Worm (Caenorhabditis elegans) whole organism, midembryonic: ENCODE measurements around the gene mev-1.

Experiments used
- T22C8.4 ChIP-seq: fragments of 200-800 bp; sonication (Bioruptor generic); IDR thresholded peaks from 2 replicates; pipeline ENCODE4 v1.3.6; 2022; ENCODE audit warnings: missing genetic modification characterization, missing compliant biosample characterization
- cog-1 ChIP-seq: sonication (generic microtip); optimal IDR thresholded peaks from 2 replicates; lab custom pipeline; 2016; ENCODE audit warnings: missing genetic modification characterization, missing compliant biosample characterization
- flt-1 ChIP-seq: fragments of 200-800 bp; sonication (Bioruptor generic); IDR thresholded peaks from 2 replicates; pipeline ENCODE4 v1.3.6; 2022; ENCODE audit warnings: missing genetic modification characterization, missing compliant biosample characterization
- klf-2 ChIP-seq: fragments of 200-800 bp; sonication (Bioruptor generic); conservative IDR thresholded peaks from 2 replicates; pipeline ENCODE4 v1.3.6; 2022; ENCODE audit warnings: missing genetic modification reagents, missing genetic modification characterization, missing compliant biosample characterization
- med-1 ChIP-seq: sonication (generic microtip); optimal IDR thresholded peaks from 2 replicates; lab custom pipeline; 2017; ENCODE audit warnings: missing genetic modification characterization, mild to moderate bottlenecking, missing compliant biosample characterization, antibody characterized with exemption, missing genetic modification reagents; ENCODE audit not compliant: insufficient read depth
- ref-1 ChIP-seq: fragments of 200-800 bp; sonication (Bioruptor generic); conservative IDR thresholded peaks from 2 replicates; pipeline ENCODE4 v1.3.6; 2022; ENCODE audit warnings: missing genetic modification reagents, missing genetic modification characterization, missing compliant biosample characterization
- tab-1 ChIP-seq: fragments of 200-800 bp; sonication (Bioruptor generic); IDR thresholded peaks from 2 replicates; pipeline ENCODE4 v1.3.6; 2022; ENCODE audit warnings: missing genetic modification characterization, missing compliant biosample characterization
- ztf-23 ChIP-seq: fragments of 200-800 bp; sonication (Bioruptor generic); IDR thresholded peaks from 2 replicates; pipeline ENCODE4 v1.3.6; 2022; ENCODE audit warnings: missing genetic modification reagents, missing genetic modification characterization, missing compliant biosample characterization
- ztf-29 ChIP-seq: fragments of 200-800 bp; sonication (Bioruptor generic); IDR thresholded peaks from 2 replicates; pipeline ENCODE4 v1.3.6; 2022; ENCODE audit warnings: missing genetic modification reagents, missing genetic modification characterization, missing compliant biosample characterization

Gene mev-1

ce11 chrIII:10333961-10334542 lies at the start of gene mev-1, which contains the start of gene jmjd-4:
Gene mev-1, plus strand, starts transcription at chrIII:10334277.
Gene jmjd-4, minus strand, starts transcription at chrIII:10334018.
- TF ChIP-seq T22C8.4 (GFP tag; lab: Robert Waterston, UW) (0 out of 2 replicates have a peak, but pooled peaks have one; percentile 19), tab-1 (GFP tag; lab: Robert Waterston, UW) (no peak), ztf-29 (no peak), ztf-23 (GFP tag; lab: Robert Waterston, UW) (peak; percentile 52; the same call in 1 of the 2 replicates), ref-1 (GFP tag; lab: Robert Waterston, UW) (no peak), med-1 (GFP tag; lab: Kevin White, UChicago) (no peak), cog-1 (tag; lab: Kevin White, UChicago) (peak; percentile 51)

- TF ChIP-seq cog-1 (tag; lab: Kevin White, UChicago), result no peak
These were observed 48.5 kb upstream of the mev-1 start, which contains the start of gene K10G9.2 for ce11 chrIII:10285623-10286022. Gene K10G9.2, plus strand, starts transcription at chrIII:10285923.

ce11 chrIII:10289790-10290189 lies 44.3 kb upstream of the mev-1 start:
- TF ChIP-seq klf-2 (GFP tag; lab: Robert Waterston, UW) (no peak), ztf-29 (no peak), T22C8.4 (GFP tag; lab: Robert Waterston, UW) (no peak), med-1 (GFP tag; lab: Kevin White, UChicago) (no peak), ref-1 (GFP tag; lab: Robert Waterston, UW) (no peak), ztf-23 (GFP tag; lab: Robert Waterston, UW) (no peak), tab-1 (GFP tag; lab: Robert Waterston, UW) (no peak), flt-1 (no peak)

- TF ChIP-seq ztf-23 (GFP tag; lab: Robert Waterston, UW) (no peak), cog-1 (tag; lab: Kevin White, UChicago) (no peak), ztf-29 (no peak), med-1 (GFP tag; lab: Kevin White, UChicago) (no peak), klf-2 (GFP tag; lab: Robert Waterston, UW) (no peak), ref-1 (GFP tag; lab: Robert Waterston, UW) (no peak)
These were observed 43.5 kb upstream of the mev-1 start for ce11 chrIII:10290541-10290940.

- no peak for TF ChIP-seq cog-1 (tag; lab: Kevin White, UChicago)
- TF ChIP-seq ref-1 (GFP tag; lab: Robert Waterston, UW), result no peak
- TF ChIP-seq ztf-29, result no peak
- no peak for TF ChIP-seq ztf-23 (GFP tag; lab: Robert Waterston, UW)
These were observed 40.7 kb upstream of the mev-1 start for ce11 chrIII:10293362-10293761.

ce11 chrIII:10293946-10294345 lies 40.1 kb upstream of the mev-1 start:
- TF ChIP-seq med-1 (GFP tag; lab: Kevin White, UChicago) (no peak), klf-2 (GFP tag; lab: Robert Waterston, UW) (no peak), ztf-29 (no peak), ref-1 (GFP tag; lab: Robert Waterston, UW) (no peak), cog-1 (tag; lab: Kevin White, UChicago) (no peak), tab-1 (GFP tag; lab: Robert Waterston, UW) (no peak), flt-1 (no peak)

- TF ChIP-seq ztf-29 (no peak), tab-1 (GFP tag; lab: Robert Waterston, UW) (no peak), ref-1 (GFP tag; lab: Robert Waterston, UW) (no peak), ztf-23 (GFP tag; lab: Robert Waterston, UW) (no peak), klf-2 (GFP tag; lab: Robert Waterston, UW) (no peak)
These were observed 39.2 kb upstream of the mev-1 start, which contains the start of gene vglu-2 for ce11 chrIII:10294837-10295236. Gene vglu-2, plus strand, starts transcription at chrIII:10295137.

ce11 chrIII:10296904-10297303 lies 37.2 kb upstream of the mev-1 start:
- TF ChIP-seq T22C8.4 (GFP tag; lab: Robert Waterston, UW) (no peak), ztf-29 (no peak), klf-2 (GFP tag; lab: Robert Waterston, UW) (no peak), med-1 (GFP tag; lab: Kevin White, UChicago) (no peak), ref-1 (GFP tag; lab: Robert Waterston, UW) (no peak), flt-1 (no peak)

- no peak for TF ChIP-seq med-1 (GFP tag; lab: Kevin White, UChicago)
- TF ChIP-seq T22C8.4 (GFP tag; lab: Robert Waterston, UW), result no peak
- TF ChIP-seq tab-1 (GFP tag; lab: Robert Waterston, UW), result no peak
- no peak for TF ChIP-seq cog-1 (tag; lab: Kevin White, UChicago)
- no peak for TF ChIP-seq flt-1
- no peak for TF ChIP-seq ztf-23 (GFP tag; lab: Robert Waterston, UW)
- no peak for TF ChIP-seq ref-1 (GFP tag; lab: Robert Waterston, UW)
- no peak for TF ChIP-seq klf-2 (GFP tag; lab: Robert Waterston, UW)
- TF ChIP-seq ztf-29, result no peak
These were observed 34.0 kb upstream of the mev-1 start, which contains the start of gene vglu-3 for ce11 chrIII:10300078-10300477. Gene vglu-3, plus strand, starts transcription at chrIII:10300378.

ce11 chrIII:10305295-10305694 lies 28.8 kb upstream of the mev-1 start:
- no peak for TF ChIP-seq cog-1 (tag; lab: Kevin White, UChicago)
- TF ChIP-seq klf-2 (GFP tag; lab: Robert Waterston, UW), result no peak
- no peak for TF ChIP-seq ref-1 (GFP tag; lab: Robert Waterston, UW)
- no peak for TF ChIP-seq med-1 (GFP tag; lab: Kevin White, UChicago)
- TF ChIP-seq tab-1 (GFP tag; lab: Robert Waterston, UW), result no peak
- TF ChIP-seq ztf-29, result no peak
- no peak for TF ChIP-seq T22C8.4 (GFP tag; lab: Robert Waterston, UW)
- no peak for TF ChIP-seq flt-1
- no peak for TF ChIP-seq ztf-23 (GFP tag; lab: Robert Waterston, UW)
